Worm (Caenorhabditis elegans): ENCODE results near the gene serp-1.1.

DNA sequence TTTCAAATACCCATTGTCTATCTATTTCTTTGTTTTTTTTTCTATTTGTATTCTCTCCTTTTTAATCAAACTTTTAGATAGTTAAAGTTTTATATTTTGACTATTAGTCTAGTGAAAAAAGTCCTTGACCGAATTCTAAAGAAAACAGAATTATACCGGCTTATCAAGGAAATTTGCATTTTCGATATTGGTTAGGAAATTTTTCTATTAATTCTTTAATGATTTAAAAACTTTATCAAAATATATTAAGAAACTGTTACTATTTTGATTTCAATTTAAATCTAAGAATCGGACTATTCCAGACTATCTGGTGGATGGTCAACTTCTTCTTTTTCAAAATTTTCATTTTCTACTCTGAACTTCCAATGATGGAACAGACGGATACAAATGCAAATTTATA lies 13.3 kb upstream of the serp-1.1 start, which contains the start of gene Y7A5A.20:
- TF ChIP-seq ceh-43 (GFP tag; optimal IDR thresholded peaks at IDR 0.05) (no peak), nhr-28 (tag; optimal IDR thresholded peaks at IDR 0.05) (no peak), lin-13 (tag; optimal IDR thresholded peaks at IDR 0.05) (no peak), nhr-76 (tag; optimal IDR thresholded peaks at IDR 0.05) (no peak), snpc-4 (tag; optimal IDR thresholded peaks at IDR 0.05) (no peak), nhr-237 (tag; optimal IDR thresholded peaks at IDR 0.05) (no peak)

All from whole organism, mixed stage, embryonic.